Fruit fly (Drosophila melanogaster): ENCODE data around the gene png.
A peak's percentile ranks its signal among the peaks of the same experiment; 100 is the strongest.

The png gene

dm6 chrX:1308444-1308843 lies 49.0 kb downstream of the png start (continued):
- TF ChIP-seq C15 (GFP tag; IDR thresholded peaks at IDR 0.05) (no peak), CG10979 (tag; optimal IDR thresholded peaks at IDR 0.05) (no peak), yki (optimal IDR thresholded peaks at IDR 0.05) (no peak), fd3F (GFP tag; optimal IDR thresholded peaks at IDR 0.05) (no peak), Doc3 (GFP tag; IDR thresholded peaks at IDR 0.05; ENCODE audit: partially characterized antibody) (0 out of 3 replicates have a peak, but pooled peaks have one; percentile 35), CG18262 (tag; optimal IDR thresholded peaks at IDR 0.05) (no peak), Spps (tag; optimal IDR thresholded peaks at IDR 0.05) (no peak), fd64A (GFP tag; optimal IDR thresholded peaks at IDR 0.05) (no peak), Jarid2 (GFP tag; optimal IDR thresholded peaks at IDR 0.05) (peak; percentile 31), CG31388 (GFP tag; optimal IDR thresholded peaks at IDR 0.05) (no peak), Mes4 (GFP tag; optimal IDR thresholded peaks at IDR 0.05) (no peak), Max (GFP tag; optimal IDR thresholded peaks at IDR 0.05) (no peak), emc (GFP tag; optimal IDR thresholded peaks at IDR 0.05) (no peak), Gug (GFP tag; IDR thresholded peaks at IDR 0.05) (no peak), chm (GFP tag; IDR thresholded peaks at IDR 0.05) (0 out of 2 replicates have a peak, but pooled peaks have one; percentile 19), CG6175 (GFP tag; IDR thresholded peaks at IDR 0.05) (peak; percentile 87), ranshi (GFP tag; IDR thresholded peaks at IDR 0.05) (no peak), CG7556 (GFP tag; optimal IDR thresholded peaks at IDR 0.05) (no peak), Ets65A (GFP tag) (no peak), ci (GFP tag; IDR thresholded peaks at IDR 0.05) (0 out of 3 replicates have a peak, but pooled peaks have one; percentile 37), bab2 (GFP tag; optimal IDR thresholded peaks at IDR 0.05) (no peak), Lhr (GFP tag; optimal IDR thresholded peaks at IDR 0.05) (no peak), Pdp1 (GFP tag; optimal IDR thresholded peaks at IDR 0.05) (no peak), peb (GFP tag; IDR thresholded peaks at IDR 0.05) (no peak), CG4730 (GFP tag; IDR thresholded peaks at IDR 0.05) (no peak), CG15514 (GFP tag; optimal IDR thresholded peaks at IDR 0.05) (no peak), CG17802 (tag; optimal IDR thresholded peaks at IDR 0.05) (no peak), pzg (GFP tag; optimal IDR thresholded peaks at IDR 0.05) (no peak), CG12769 (tag; optimal IDR thresholded peaks at IDR 0.05) (peak; percentile 46), dm (GFP tag; optimal IDR thresholded peaks at IDR 0.05) (no peak), ken (GFP tag; IDR thresholded peaks at IDR 0.05) (no peak), CG13894 (tag; optimal IDR thresholded peaks at IDR 0.05) (peak; percentile 36), CG15269 (tag; optimal IDR thresholded peaks at IDR 0.05) (no peak), YL-1 (GFP tag; optimal IDR thresholded peaks at IDR 0.05) (no peak), dmrt99B (tag; optimal IDR thresholded peaks at IDR 0.05) (no peak), CG6683 (GFP tag; optimal IDR thresholded peaks at IDR 0.05) (no peak), Asciz (GFP tag; optimal IDR thresholded peaks at IDR 0.05) (no peak), CG11696 (GFP tag; IDR thresholded peaks at IDR 0.05) (no peak), CG3995 (GFP tag; optimal IDR thresholded peaks at IDR 0.05) (no peak), slbo (GFP tag; IDR thresholded peaks at IDR 0.05) (no peak), Atf3 (GFP tag; optimal IDR thresholded peaks at IDR 0.05) (no peak), so (GFP tag; IDR thresholded peaks at IDR 0.05) (0 out of 3 replicates have a peak, but pooled peaks have one; percentile 10), tio (GFP tag; optimal IDR thresholded peaks at IDR 0.05) (no peak), CG2116 (GFP tag; optimal IDR thresholded peaks at IDR 0.05) (no peak), CG13624 (GFP tag; optimal IDR thresholded peaks at IDR 0.05) (no peak), lola (GFP tag; optimal IDR thresholded peaks at IDR 0.05) (no peak), CG34422 (GFP tag; IDR thresholded peaks at IDR 0.05) (no peak), kni (GFP tag; optimal IDR thresholded peaks at IDR 0.05) (peak; percentile 38), esg (GFP tag; conservative IDR thresholded peaks at IDR 0.05) (peak; percentile 16; the same call in 1 of the 2 replicates), E2f2 (GFP tag; IDR thresholded peaks at IDR 0.05) (no peak), CG1024 (GFP tag; IDR thresholded peaks at IDR 0.05) (no peak), psq (GFP tag; optimal IDR thresholded peaks at IDR 0.05) (no peak)
